Fruit fly (Drosophila melanogaster): ENCODE data around the gene tub.

The tub gene

dm6 chr3R:4394654-4395581 is 7.4 kb downstream of the tub start:
- TF ChIP-seq CG8632 (GFP tag; optimal IDR thresholded peaks at IDR 0.05) = peak; percentile 92
- TF ChIP-seq Eip75B (GFP tag; optimal IDR thresholded peaks at IDR 0.05) = peak; percentile 92
- TF ChIP-seq topi (GFP tag; optimal IDR thresholded peaks at IDR 0.05) = peak; percentile 95
- TF ChIP-seq salr (GFP tag; optimal IDR thresholded peaks at IDR 0.05) = peak; percentile 86 to 89
- peak; percentile 93 for TF ChIP-seq Eip93F (GFP tag; optimal IDR thresholded peaks at IDR 0.05)
- TF ChIP-seq CG6808 (GFP tag; optimal IDR thresholded peaks at IDR 0.05) = peak; percentile 65
- TF ChIP-seq esn (GFP tag; optimal IDR thresholded peaks at IDR 0.05) = peak; percentile 96
- TF ChIP-seq Sox15 (GFP tag; optimal IDR thresholded peaks at IDR 0.05) = peak; percentile 88
- peak; percentile 96 for TF ChIP-seq eg (GFP tag; IDR thresholded peaks at IDR 0.05)
- peak; percentile 87 for TF ChIP-seq Ets96B (tag; optimal IDR thresholded peaks at IDR 0.05)
- peak; percentile 95 for TF ChIP-seq cyc (GFP tag; optimal IDR thresholded peaks at IDR 0.05)
- TF ChIP-seq OdsH (GFP tag; optimal IDR thresholded peaks at IDR 0.05) = peak; percentile 95
- TF ChIP-seq net (GFP tag; optimal IDR thresholded peaks at IDR 0.05) = peak; percentile 94
- peak; percentile 92; the same call in 1 of the 2 replicates for TF ChIP-seq CG11294 (GFP tag; IDR thresholded peaks at IDR 0.05)
- TF ChIP-seq Sox14 (GFP tag; optimal IDR thresholded peaks at IDR 0.05) = peak; percentile 97
- TF ChIP-seq pdm3 (GFP tag; optimal IDR thresholded peaks at IDR 0.05) = peak; percentile 96
- peak; percentile 95 for TF ChIP-seq CG6276 (GFP tag; optimal IDR thresholded peaks at IDR 0.05)
- TF ChIP-seq CG34406 (GFP tag; optimal IDR thresholded peaks at IDR 0.05) = peak; percentile 94
- TF ChIP-seq Hr4 (GFP tag; optimal IDR thresholded peaks at IDR 0.05) = peak; percentile 97
- TF ChIP-seq fkh (GFP tag; optimal IDR thresholded peaks at IDR 0.05) = peak; percentile 89
- TF ChIP-seq lz (GFP tag; optimal IDR thresholded peaks at IDR 0.05) = peak; percentile 94
- TF ChIP-seq Eip78C (GFP tag) = peak; percentile 99
- TF ChIP-seq Hr38 (GFP tag; optimal IDR thresholded peaks at IDR 0.05) = no peak
- TF ChIP-seq CG16779 (tag; optimal IDR thresholded peaks at IDR 0.05) = peak; percentile 88
- TF ChIP-seq CG9139 (GFP tag; optimal IDR thresholded peaks at IDR 0.05) = peak; percentile 52
- TF ChIP-seq CG11902 (GFP tag; optimal IDR thresholded peaks at IDR 0.05) = peak; percentile 91
- peak; percentile 87 for TF ChIP-seq Ets21C (GFP tag; optimal IDR thresholded peaks at IDR 0.05)
- TF ChIP-seq CG8319 (GFP tag; optimal IDR thresholded peaks at IDR 0.05) = peak; percentile 83
- peak; percentile 86 for TF ChIP-seq CG3032 (tag; optimal IDR thresholded peaks at IDR 0.05)
- TF ChIP-seq fd85E (GFP tag; optimal IDR thresholded peaks at IDR 0.05) = peak; percentile 83
- peak; percentile 96 for TF ChIP-seq Hr39 (GFP tag; optimal IDR thresholded peaks at IDR 0.05)
- peak; percentile 88 for TF ChIP-seq CG6854 (GFP tag; optimal IDR thresholded peaks at IDR 0.05)
- peak; percentile 95 for TF ChIP-seq CG31627 (GFP tag; optimal IDR thresholded peaks at IDR 0.05)
- peak; percentile 97 for TF ChIP-seq vri (GFP tag; optimal IDR thresholded peaks at IDR 0.05)
- peak; percentile 61 for TF ChIP-seq Blimp-1 (GFP tag; optimal IDR thresholded peaks at IDR 0.05)
- TF ChIP-seq CG11762 (GFP tag; optimal IDR thresholded peaks at IDR 0.05; ENCODE audit: insufficient read depth) = peak; percentile 87
- peak; percentile 90 for TF ChIP-seq Smox (GFP tag; optimal IDR thresholded peaks at IDR 0.05)
- TF ChIP-seq CG1621 (tag; optimal IDR thresholded peaks at IDR 0.05) = peak; percentile 90
- peak; percentile 94 for TF ChIP-seq Met (GFP tag; optimal IDR thresholded peaks at IDR 0.05)
- TF ChIP-seq spab (GFP tag; optimal IDR thresholded peaks at IDR 0.05) = peak; percentile 76
- peak; percentile 94 for TF ChIP-seq acj6 (GFP tag; optimal IDR thresholded peaks at IDR 0.05)
- TF ChIP-seq achi (GFP tag; optimal IDR thresholded peaks at IDR 0.05) = peak; percentile 93
- peak; percentile 97 for TF ChIP-seq CG8119 (GFP tag; IDR thresholded peaks at IDR 0.05)
- peak; percentile 97 for TF ChIP-seq CG15336 (GFP tag; IDR thresholded peaks at IDR 0.05)
- peak; percentile 96 for TF ChIP-seq Sox102F (GFP tag; optimal IDR thresholded peaks at IDR 0.05)
- peak; percentile 92 for TF ChIP-seq CG7368 (GFP tag; optimal IDR thresholded peaks at IDR 0.05)
- TF ChIP-seq CG3919 (GFP tag; optimal IDR thresholded peaks at IDR 0.05) = peak; percentile 96
- peak; percentile 98 for TF ChIP-seq svp (GFP tag)
- peak; percentile 93 for TF ChIP-seq CG4318 (GFP tag; optimal IDR thresholded peaks at IDR 0.05)
- TF ChIP-seq Gug (GFP tag; IDR thresholded peaks at IDR 0.05) = peak; percentile 93
